Fruit fly (Drosophila melanogaster): Measurements from ENCODE around the gene Rab23.

DNA sequence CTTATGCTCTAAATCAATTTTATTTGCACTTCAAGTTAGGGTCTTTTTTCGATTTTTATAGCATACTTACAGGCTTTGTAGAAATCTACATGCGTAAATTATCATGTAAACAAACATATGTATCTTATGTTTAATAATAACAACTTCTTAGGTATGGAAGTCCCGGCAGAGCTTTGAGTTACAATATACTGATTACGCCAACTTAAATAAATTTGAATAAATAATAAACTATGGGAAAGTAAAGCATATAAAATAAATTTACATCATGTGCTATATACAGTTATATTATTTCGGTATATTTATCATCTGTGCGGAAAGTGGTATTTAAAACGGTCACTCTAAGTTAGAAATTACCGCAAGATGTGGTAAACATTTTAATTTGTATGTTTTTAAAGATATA, 47.9 kb upstream of the Rab23 start, which contains the start of gene CG1239:
- TF ChIP-seq CG32264 (GFP tag; optimal IDR thresholded peaks at IDR 0.05) (no peak), Dif (GFP tag; optimal IDR thresholded peaks at IDR 0.05; ENCODE audit: partially characterized antibody) (no peak), Abd-B (GFP tag; optimal IDR thresholded peaks at IDR 0.05) (no peak), psq (GFP tag; optimal IDR thresholded peaks at IDR 0.05) (no peak), Dfd (GFP tag; optimal IDR thresholded peaks at IDR 0.05) (no peak), brk (GFP tag; optimal IDR thresholded peaks at IDR 0.05) (no peak), sv (GFP tag; optimal IDR thresholded peaks at IDR 0.05) (no peak), Hr83 (GFP tag; optimal IDR thresholded peaks at IDR 0.05; ENCODE audit: poor library complexity, severe bottlenecking) (no peak), dmrt93B (GFP tag; optimal IDR thresholded peaks at IDR 0.05) (no peak), Vsx2 (GFP tag; optimal IDR thresholded peaks at IDR 0.05; ENCODE audit: partially characterized antibody) (no peak), usp (GFP tag; optimal IDR thresholded peaks at IDR 0.05) (no peak), pan (optimal IDR thresholded peaks at IDR 0.05) (no peak), Sp1 (GFP tag; optimal IDR thresholded peaks at IDR 0.05) (no peak)

Measured in whole organism, wandering third instar larva.